Worm (Caenorhabditis elegans): ENCODE results near the gene nkat-3.

DNA sequence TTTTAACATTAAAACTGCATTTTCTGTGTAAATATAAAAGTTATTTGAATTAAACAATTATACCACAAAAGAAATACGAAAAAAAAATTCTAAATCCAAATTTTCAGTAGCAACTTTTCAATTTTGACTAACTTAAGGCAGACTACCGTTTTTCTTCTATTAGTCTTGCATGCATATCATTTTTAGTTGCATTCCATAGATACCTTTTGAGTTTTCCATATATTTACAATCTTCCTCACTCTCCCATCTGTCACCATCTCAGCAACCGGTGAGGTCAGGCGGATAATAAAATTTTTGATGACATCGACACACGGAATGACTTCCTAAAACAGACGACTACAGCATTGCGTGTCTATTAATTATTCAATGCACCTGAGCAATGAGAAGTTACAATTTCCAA is 37.2 kb downstream of the nkat-3 start, which contains the start of gene gcy-36:
- TF ChIP-seq W03F9.2 (tag; optimal IDR thresholded peaks at IDR 0.05) (no peak), dao-5 (tag; optimal IDR thresholded peaks at IDR 0.05) (no peak)
